Worm (Caenorhabditis elegans) whole organism, young adult: Measurements from ENCODE around the gene cox-6B.
"Not testable (repeated sequence)": the region's sequence is repeated elsewhere in the genome, so short reads cannot be mapped to it uniquely, and the experiment has no call there.

Source experiments
- C17E4.6 ChIP-seq: fragments of 200-800 bp; sonication (Bioruptor generic); IDR thresholded peaks from 2 replicates; pipeline ENCODE4 v1.3.6; 2022; ENCODE audit warnings: missing genetic modification reagents, missing genetic modification characterization, missing compliant biosample characterization
- D2030.7 ChIP-seq: fragments of 200-800 bp; sonication (Bioruptor generic); IDR thresholded peaks from 2 replicates; pipeline ENCODE4 v1.3.6; 2022; ENCODE audit warnings: missing genetic modification reagents, missing genetic modification characterization, missing compliant biosample characterization
- F39B2.1 ChIP-seq: fragments of 200-800 bp; sonication (Bioruptor generic); IDR thresholded peaks from 2 replicates; pipeline ENCODE4 v1.3.6; 2022; ENCODE audit warnings: missing genetic modification reagents, missing genetic modification characterization, missing compliant biosample characterization
- F55B11.4 ChIP-seq: sonication (generic microtip); optimal IDR thresholded peaks from 2 replicates; lab custom pipeline; 2016; ENCODE audit warnings: missing compliant biosample characterization, missing genetic modification characterization, borderline replicate concordance; ENCODE audit not compliant: insufficient read depth
- Y53F4B.3 ChIP-seq: fragments of 200-800 bp; sonication (Bioruptor generic); IDR thresholded peaks from 2 replicates; pipeline ENCODE4 v1.3.6; 2022; ENCODE audit warnings: missing genetic modification reagents, missing genetic modification characterization, missing compliant biosample characterization
- Y56A3A.18 ChIP-seq: fragments of 200-800 bp; sonication (Bioruptor generic); IDR thresholded peaks from 2 replicates; pipeline ENCODE4 v1.3.6; 2022; ENCODE audit warnings: missing genetic modification reagents, missing genetic modification characterization, missing compliant biosample characterization
- Y79H2A.3 ChIP-seq: fragments of 200-800 bp; sonication (Bioruptor generic); conservative IDR thresholded peaks from 2 replicates; pipeline ENCODE4 v1.3.6; 2022; ENCODE audit warnings: missing genetic modification reagents, missing genetic modification characterization, missing compliant biosample characterization
- Y95B8A.8 ChIP-seq: fragments of 200-800 bp; sonication (Bioruptor generic); IDR thresholded peaks from 2 replicates; pipeline ENCODE4 v1.3.6; 2022; ENCODE audit warnings: missing genetic modification reagents, missing genetic modification characterization, missing compliant biosample characterization
- ZK185.1 ChIP-seq: sonication (generic microtip); optimal IDR thresholded peaks from 2 replicates; lab custom pipeline; 2016; ENCODE audit warnings: mild to moderate bottlenecking, missing genetic modification characterization, missing compliant biosample characterization; ENCODE audit not compliant: poor library complexity, severe bottlenecking
- atf-7 ChIP-seq: sonication (generic microtip); optimal IDR thresholded peaks from 2 replicates; lab custom pipeline; 2017; ENCODE audit warnings: mild to moderate bottlenecking, missing genetic modification characterization, missing compliant biosample characterization
- attf-3 ChIP-seq: fragments of 200-800 bp; sonication (Bioruptor generic); conservative IDR thresholded peaks from 2 replicates; pipeline ENCODE4 v1.3.6; 2022; ENCODE audit warnings: missing genetic modification reagents, missing genetic modification characterization, missing compliant biosample characterization
- attf-5 ChIP-seq: fragments of 200-800 bp; sonication (Bioruptor generic); optimal IDR thresholded peaks from 2 replicates; lab custom pipeline; 2018; ENCODE audit warnings: mild to moderate bottlenecking, missing genetic modification characterization, missing compliant biosample characterization
- cebp-1 ChIP-seq, 2 experiments: fragments of 200-800 bp in 1 of 2; sonication (Bioruptor generic) in 1 of 2; sonication (generic microtip) in 1 of 2; IDR thresholded peaks in 1 of 2; optimal IDR thresholded peaks in 1 of 2; 2 replicates each; pipeline versions ENCODE4 v1.3.6 to Lab custom; 2017 to 2022; ENCODE audit warnings: missing compliant biosample characterization in 2 of 2, missing genetic modification characterization in 2 of 2, mild to moderate bottlenecking in 1 of 2, missing genetic modification reagents in 1 of 2, moderate library complexity in 1 of 2
- cebp-2 ChIP-seq: fragments of 200-800 bp; sonication (Bioruptor generic); IDR thresholded peaks from 2 replicates; pipeline ENCODE4 v1.3.6; 2022; ENCODE audit warnings: missing genetic modification characterization, missing compliant biosample characterization
- ceh-27 ChIP-seq: fragments of 200-800 bp; sonication (Bioruptor generic); optimal IDR thresholded peaks from 2 replicates; lab custom pipeline; 2018; ENCODE audit warnings: mild to moderate bottlenecking, missing genetic modification characterization, moderate library complexity, missing compliant biosample characterization
- chd-7 ChIP-seq: sonication (generic microtip); optimal IDR thresholded peaks from 2 replicates; lab custom pipeline; 2016; ENCODE audit warnings: mild to moderate bottlenecking, missing genetic modification characterization, moderate library complexity, missing compliant biosample characterization
- dpl-1 ChIP-seq: fragments of 150-350 bp; optimal IDR thresholded peaks from 2 replicates; lab custom pipeline; 2014; ENCODE audit warnings: missing biosample characterization, missing genetic modification reagents, missing genetic modification characterization
- egl-44 ChIP-seq: fragments of 200-800 bp; sonication (Bioruptor generic); IDR thresholded peaks from 2 replicates; pipeline ENCODE4 v1.3.6; 2022; ENCODE audit warnings: missing genetic modification reagents, missing genetic modification characterization, missing compliant biosample characterization
- hrde-1 ChIP-seq: sonication (generic microtip); optimal IDR thresholded peaks from 2 replicates; lab custom pipeline; 2016; ENCODE audit warnings: missing genetic modification characterization, mild to moderate bottlenecking, missing compliant biosample characterization, moderate library complexity, missing genotype, missing genetic modification reagents, borderline replicate concordance
- let-607 ChIP-seq, 2 experiments: fragments of 200-800 bp in 1 of 2; sonication (Bioruptor generic) in 1 of 2; sonication (generic microtip) in 1 of 2; optimal IDR thresholded peaks; 2 replicates each; lab custom pipeline; 2016 to 2018; ENCODE audit warnings: mild to moderate bottlenecking in 2 of 2, missing compliant biosample characterization in 2 of 2, missing genetic modification characterization in 2 of 2, moderate library complexity in 2 of 2, missing genotype in 1 of 2
- lin-35 ChIP-seq, 3 experiments: fragments of 150-350 bp in 2 of 3; sonication (generic microtip) in 1 of 3; optimal IDR thresholded peaks; 2 replicates each; lab custom pipeline; 2014 to 2018; ENCODE audit warnings: missing biosample characterization in 3 of 3, missing genetic modification characterization in 3 of 3, missing genetic modification reagents in 3 of 3
- lin-40 ChIP-seq: sonication (generic microtip); optimal IDR thresholded peaks from 2 replicates; lab custom pipeline; 2016; ENCODE audit warnings: missing genetic modification characterization, mild to moderate bottlenecking, missing compliant biosample characterization, missing genotype, missing genetic modification reagents
- lin-54 ChIP-seq: fragments of 200-800 bp; sonication (Bioruptor generic); optimal IDR thresholded peaks from 2 replicates; lab custom pipeline; 2018; ENCODE audit warnings: mild to moderate bottlenecking, missing genetic modification characterization, missing compliant biosample characterization
- lir-1 ChIP-seq: fragments of 200-800 bp; sonication (Bioruptor generic); conservative IDR thresholded peaks from 2 replicates; pipeline ENCODE4 v1.3.6; 2022; ENCODE audit warnings: missing genetic modification reagents, missing genetic modification characterization, missing compliant biosample characterization
- lsl-1 ChIP-seq: fragments of 200-800 bp; sonication (Bioruptor generic); optimal IDR thresholded peaks from 2 replicates; lab custom pipeline; 2018; ENCODE audit warnings: mild to moderate bottlenecking, missing genetic modification characterization, moderate library complexity, missing compliant biosample characterization
- mcd-1 ChIP-seq: fragments of 200-800 bp; sonication (Bioruptor generic); IDR thresholded peaks from 2 replicates; pipeline ENCODE4 v1.3.6; 2022; ENCODE audit warnings: missing genetic modification reagents, missing genetic modification characterization, missing compliant biosample characterization
- nhr-27 ChIP-seq: fragments of 200-800 bp; sonication (Bioruptor generic); optimal IDR thresholded peaks from 2 replicates; lab custom pipeline; 2018; ENCODE audit warnings: mild to moderate bottlenecking, missing genetic modification characterization, moderate library complexity, missing compliant biosample characterization
- nhr-90 ChIP-seq: sonication (generic microtip); optimal IDR thresholded peaks from 2 replicates; lab custom pipeline; 2016; ENCODE audit warnings: missing genotype, mild to moderate bottlenecking, missing genetic modification characterization, missing compliant biosample characterization
- rcor-1 ChIP-seq: fragments of 200-800 bp; sonication (Bioruptor generic); IDR thresholded peaks from 2 replicates; pipeline ENCODE4 v1.3.6; 2022; ENCODE audit warnings: missing genetic modification reagents, missing genetic modification characterization, missing compliant biosample characterization
- rec-8 ChIP-seq, 2 experiments: sonication (generic microtip); optimal IDR thresholded peaks; 2 replicates each; lab custom pipeline; 2016; ENCODE audit warnings: mild to moderate bottlenecking in 2 of 2, missing genetic modification characterization in 2 of 2, missing genetic modification reagents in 2 of 2, missing genotype in 2 of 2, missing biosample characterization in 1 of 2, missing compliant biosample characterization in 1 of 2, moderate library complexity in 1 of 2
- rpc-1 ChIP-seq, 2 experiments: fragments of 150-350 bp in 1 of 2; sonication (generic microtip) in 1 of 2; optimal IDR thresholded peaks; 2 replicates each; lab custom pipeline; 2014 to 2018; ENCODE audit warnings: missing biosample characterization in 1 of 2, missing genetic modification characterization in 1 of 2, missing genetic modification reagents in 1 of 2, missing genotype in 1 of 2
- snpc-1.1 ChIP-seq: sonication (generic microtip); optimal IDR thresholded peaks from 2 replicates; lab custom pipeline; 2017; ENCODE audit warnings: missing genetic modification characterization, mild to moderate bottlenecking, missing compliant biosample characterization, antibody characterized with exemption, moderate library complexity, missing genotype, missing genetic modification reagents; ENCODE audit not compliant: insufficient read depth
- sptf-2 ChIP-seq: fragments of 200-800 bp; sonication (Bioruptor generic); optimal IDR thresholded peaks from 2 replicates; lab custom pipeline; 2018; ENCODE audit warnings: mild to moderate bottlenecking, missing genetic modification characterization, missing compliant biosample characterization
- tbp1 ChIP-seq: fragments of 200-800 bp; sonication (Bioruptor generic); optimal IDR thresholded peaks from 2 replicates; lab custom pipeline; 2018; ENCODE audit warnings: mild to moderate bottlenecking, missing genetic modification characterization, missing compliant biosample characterization
- tlf-1 ChIP-seq: fragments of 200-800 bp; sonication (Bioruptor generic); optimal IDR thresholded peaks from 2 replicates; lab custom pipeline; 2018; ENCODE audit warnings: mild to moderate bottlenecking, missing genetic modification characterization, missing compliant biosample characterization
- zim-3 ChIP-seq: sonication (generic microtip); optimal IDR thresholded peaks from 2 replicates; lab custom pipeline; 2017; ENCODE audit warnings: mild to moderate bottlenecking, missing genetic modification characterization, moderate library complexity, missing compliant biosample characterization

The cox-6B gene

DNA sequence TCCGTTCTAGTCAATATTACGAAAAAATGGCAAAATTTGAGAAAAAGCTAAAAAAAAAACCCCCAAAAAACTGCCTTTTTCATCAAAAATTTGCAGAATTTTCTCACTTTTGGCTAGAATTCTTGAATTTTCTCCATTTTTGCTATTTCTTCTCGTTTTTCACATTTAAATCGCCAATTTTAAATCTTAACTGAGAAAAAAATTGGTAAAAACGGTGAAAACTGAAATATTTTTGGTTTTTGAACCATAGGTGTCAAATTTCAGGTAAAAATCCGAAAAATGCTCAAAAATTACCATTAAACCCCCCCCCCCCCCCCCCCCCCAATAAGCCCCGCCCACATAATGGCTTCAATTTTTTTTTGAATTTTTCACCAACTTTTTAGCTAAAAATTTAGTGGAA lies at the start of gene cox-6B:
TSS of gene cox-6B (plus strand) at position 301 of the 400 bp plus-strand sequence.
- not testable (repeated sequence) for TF ChIP-seq snpc-1.1; lin-40 (tag; lab: Kevin White, UChicago); egl-44 (GFP tag; lab: Robert Waterston, UW)

- TF ChIP-seq let-607 (tag; optimal IDR thresholded peaks at IDR 0.05; lab: Kevin White, UChicago), result no peak
- no peak for TF ChIP-seq atf-7
- no peak for TF ChIP-seq sptf-2 (GFP tag; lab: Kevin White, UChicago)
- TF ChIP-seq ZK185.1 (tag; lab: Kevin White, UChicago), result no peak
- TF ChIP-seq lin-54 (GFP tag; lab: Kevin White, UChicago), result no peak
- no peak for TF ChIP-seq D2030.7 (GFP tag; lab: Robert Waterston, UW)
- TF ChIP-seq Y53F4B.3 (GFP tag; lab: Robert Waterston, UW), result no peak
- TF ChIP-seq lir-1 (GFP tag; lab: Robert Waterston, UW), result no peak
- no peak for TF ChIP-seq rec-8 (tag; optimal IDR thresholded peaks at IDR 0.05; lab: Kevin White, UChicago)
- TF ChIP-seq tbp1, result no peak
- no peak for TF ChIP-seq nhr-27
- TF ChIP-seq, all 124 proteins: peak for 0
Measured at ce11 chrIII:2651519-2651918, 47.9 kb upstream of the cox-6B start.

DNA sequence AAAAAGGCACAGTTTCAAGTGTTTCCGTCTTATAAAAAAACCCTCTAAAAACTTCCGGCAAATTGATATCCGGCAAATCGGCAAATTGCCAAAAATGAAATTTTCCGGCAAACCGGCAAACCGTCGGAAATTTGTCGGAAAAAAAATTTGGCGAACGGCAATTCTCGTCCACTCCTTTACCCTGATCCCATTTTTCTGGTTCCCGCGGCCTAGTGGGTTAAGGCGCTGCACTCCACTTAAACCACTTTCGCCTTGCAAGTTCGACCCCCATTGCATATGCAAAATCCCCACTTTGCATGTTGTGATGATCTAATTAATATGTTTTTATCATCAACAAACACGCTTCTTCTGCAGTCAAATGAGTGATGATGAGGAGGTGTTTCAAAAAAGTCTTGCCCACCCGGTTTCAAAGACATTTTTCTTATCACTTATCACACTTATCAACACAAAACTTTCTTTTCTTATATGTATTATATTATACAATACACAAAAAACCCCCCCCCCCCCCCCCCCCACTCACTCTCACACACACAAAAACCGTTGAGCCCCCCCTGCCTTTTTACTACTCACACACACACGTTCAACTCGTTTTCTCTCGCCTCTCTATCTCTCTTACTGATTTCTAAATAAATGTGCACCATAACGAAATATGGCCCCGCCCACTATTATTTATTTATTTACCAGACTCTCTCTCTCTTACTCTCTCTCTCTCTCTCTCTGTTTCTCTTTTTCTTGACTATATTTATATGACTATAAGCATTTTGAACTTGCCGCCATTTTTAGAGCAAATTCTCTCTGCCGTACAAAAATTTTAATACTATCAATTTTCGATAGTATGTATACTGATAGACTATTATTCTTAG lies 46.5 kb upstream of the cox-6B start:
- TF ChIP-seq tlf-1 (GFP tag; lab: Kevin White, UChicago) (no peak), cebp-1 (GFP tag; IDR thresholded peaks at IDR 0.05; lab: Robert Waterston, UW) (no peak), cebp-1 (tag; optimal IDR thresholded peaks at IDR 0.05; lab: Kevin White, UChicago) (peak; percentile 11), tbp1 (peak; percentile 76), rpc-1 (optimal IDR thresholded peaks at IDR 0.05; lab: Kevin White, UChicago) (no peak), rpc-1 (tag; optimal IDR thresholded peaks at IDR 0.05; lab: Kevin White, UChicago) (peak; percentile 54)

- TF ChIP-seq lin-40 (tag; lab: Kevin White, UChicago) (peak; percentile 1), cebp-2 (GFP tag; lab: Robert Waterston, UW) (no peak)
Measured at ce11 chrIII:2656168-2656567, 43.3 kb upstream of the cox-6B start.

ce11 chrIII:2657783-2658182 lies 41.7 kb upstream of the cox-6B start, which contains the start of gene let-805:
Gene let-805 (plus strand): TSS chrIII:2658083.
- TF ChIP-seq ceh-27 (GFP tag; lab: Kevin White, UChicago), result no peak
- TF ChIP-seq lin-35 (GFP tag; optimal IDR thresholded peaks at IDR 0.05; lab: Kevin White, UChicago), result no peak
- no peak for TF ChIP-seq hrde-1
- no peak for TF ChIP-seq Y79H2A.3
- TF ChIP-seq zim-3 (tag; lab: Kevin White, UChicago), result no peak
- no peak for TF ChIP-seq rcor-1 (GFP tag; lab: Robert Waterston, UW)
- TF ChIP-seq F55B11.4 (tag; lab: Kevin White, UChicago), result no peak
- no peak for TF ChIP-seq attf-5 (GFP tag; lab: Kevin White, UChicago)
- no peak for TF ChIP-seq dpl-1 (GFP tag; lab: Kevin White, UChicago)
- no peak for TF ChIP-seq Y53F4B.3 (GFP tag; lab: Robert Waterston, UW)
- no peak for TF ChIP-seq lsl-1 (GFP tag; lab: Kevin White, UChicago)
- no peak for TF ChIP-seq mcd-1 (GFP tag; lab: Robert Waterston, UW)
- TF ChIP-seq cebp-1 (GFP tag; IDR thresholded peaks at IDR 0.05; lab: Robert Waterston, UW), result no peak
- TF ChIP-seq cebp-1 (tag; optimal IDR thresholded peaks at IDR 0.05; lab: Kevin White, UChicago), result no peak
- no peak for TF ChIP-seq Y56A3A.18 (GFP tag; lab: Robert Waterston, UW)
- no peak for TF ChIP-seq attf-3 (GFP tag; lab: Robert Waterston, UW)
- no peak for TF ChIP-seq C17E4.6 (GFP tag; lab: Robert Waterston, UW)
- no peak for TF ChIP-seq nhr-90 (tag; lab: Kevin White, UChicago)
- no peak for TF ChIP-seq Y95B8A.8
- TF ChIP-seq chd-7 (tag; lab: Kevin White, UChicago), result no peak
- no peak for TF ChIP-seq F39B2.1 (GFP tag; lab: Robert Waterston, UW)
